Fruit fly (Drosophila melanogaster): Measurements from ENCODE around the gene CAH6.
A peak's percentile ranks its signal among the peaks of the same experiment; 100 is the strongest.

DNA sequence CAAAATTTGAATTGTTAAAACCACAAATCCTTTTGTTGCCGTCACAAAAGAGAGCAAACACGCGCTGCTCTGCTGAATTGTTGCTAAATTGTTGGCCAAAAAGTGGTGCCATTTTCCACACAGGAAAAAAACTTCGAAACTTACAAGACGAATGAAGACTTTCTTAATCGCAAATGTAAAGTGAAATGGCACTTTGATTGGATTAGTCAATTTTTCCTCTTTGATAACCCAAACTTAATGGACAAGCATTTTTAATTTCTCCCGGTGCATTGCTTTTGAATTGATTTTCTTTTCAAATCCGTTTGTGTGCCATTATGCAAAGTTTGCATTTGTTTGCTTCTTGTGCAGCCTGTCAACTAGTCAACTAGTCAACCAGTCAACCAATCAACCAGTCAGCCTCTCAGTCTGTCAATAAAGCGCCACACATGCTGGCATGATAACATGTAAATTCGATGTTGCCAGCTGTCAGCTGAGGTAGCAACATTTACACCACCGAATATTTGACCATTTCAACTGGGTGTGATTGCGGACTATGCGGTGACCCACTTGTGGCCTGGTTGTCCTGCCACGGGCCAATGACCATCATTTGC lies 14.2 kb upstream of the CAH6 start:
- TF ChIP-seq rn (GFP tag; IDR thresholded peaks at IDR 0.05) (no peak), CG32121 (GFP tag; IDR thresholded peaks at IDR 0.05) (peak; percentile 75), fd96Ca (GFP tag; IDR thresholded peaks at IDR 0.05) (peak; percentile 78)

All from whole organism, pupa.